Worm (Caenorhabditis elegans) whole organism, L4 larva: ENCODE measurements around the gene T24B8.4.

Source experiments
- D1046.2 ChIP-seq: fragments of 200-800 bp; sonication (Bioruptor generic); IDR thresholded peaks from 2 replicates; pipeline ENCODE4 v1.3.6; 2022; ENCODE audit warnings: missing genetic modification characterization, missing compliant biosample characterization
- F37D6.2 ChIP-seq: sonication (generic microtip); optimal IDR thresholded peaks from 2 replicates; lab custom pipeline; 2016; ENCODE audit warnings: mild to moderate bottlenecking, missing genetic modification characterization, missing compliant biosample characterization
- F44E2.7 ChIP-seq: fragments of 200-800 bp; sonication (Bioruptor generic); IDR thresholded peaks from 2 replicates; pipeline ENCODE4 v2.1.2; 2022; ENCODE audit warnings: missing genetic modification characterization, missing compliant biosample characterization
- F49E8.2 ChIP-seq: sonication (generic microtip); optimal IDR thresholded peaks from 2 replicates; lab custom pipeline; 2016; ENCODE audit warnings: missing compliant biosample characterization, mild to moderate bottlenecking, missing genetic modification characterization, borderline replicate concordance
- R02D3.7 ChIP-seq: fragments of 150-350 bp; sonication (generic microtip); optimal IDR thresholded peaks from 3 replicates; lab custom pipeline; 2014; ENCODE audit warnings: missing biosample characterization, missing genetic modification characterization
- T26A8.4 ChIP-seq: fragments of 200-800 bp; sonication (Bioruptor generic); IDR thresholded peaks from 2 replicates; pipeline ENCODE4 v1.3.6; 2022; ENCODE audit warnings: missing genetic modification characterization, missing compliant biosample characterization
- Y48G9A.11 ChIP-seq: fragments of 200-800 bp; sonication (Bioruptor generic); IDR thresholded peaks from 2 replicates; pipeline ENCODE4 v1.3.6; 2022; ENCODE audit warnings: missing genetic modification reagents, missing genetic modification characterization, missing compliant biosample characterization
- Y5F2A.4 ChIP-seq: fragments of 200-800 bp; sonication (Bioruptor generic); optimal IDR thresholded peaks from 2 replicates; lab custom pipeline; 2018; ENCODE audit warnings: mild to moderate bottlenecking, missing genetic modification characterization, missing compliant biosample characterization
- Y75B8A.6 ChIP-seq: fragments of 200-800 bp; sonication (Bioruptor generic); IDR thresholded peaks from 2 replicates; pipeline ENCODE4 v1.3.6; 2022; ENCODE audit warnings: missing genetic modification reagents, missing genetic modification characterization, missing compliant biosample characterization
- aha-1 ChIP-seq: fragments of 150-350 bp; peaks from one replicate; lab custom pipeline; 2014; ENCODE audit warnings: missing biosample characterization, missing genetic modification characterization
- arid-1 ChIP-seq: fragments of 200-800 bp; sonication (Bioruptor generic); conservative IDR thresholded peaks from 2 replicates; pipeline ENCODE4 v1.3.6; 2022; ENCODE audit warnings: missing genetic modification reagents, missing genetic modification characterization, missing compliant biosample characterization
- attf-4 ChIP-seq: sonication (generic microtip); optimal IDR thresholded peaks from 3 replicates; lab custom pipeline; 2017; ENCODE audit warnings: missing biosample characterization, missing genetic modification characterization
- ceh-20 ChIP-seq: fragments of 200-800 bp; sonication (Bioruptor generic); IDR thresholded peaks from 2 replicates; pipeline ENCODE4 v1.3.6; 2022; ENCODE audit warnings: missing genetic modification reagents, missing genetic modification characterization, missing compliant biosample characterization
- ceh-44 ChIP-seq: fragments of 200-800 bp; sonication (Bioruptor generic); IDR thresholded peaks from 2 replicates; pipeline ENCODE4 v1.3.6; 2022; ENCODE audit warnings: missing genetic modification reagents, missing genetic modification characterization, missing compliant biosample characterization
- cey-2 ChIP-seq: sonication (generic microtip); optimal IDR thresholded peaks from 3 replicates; lab custom pipeline; 2017; ENCODE audit warnings: missing genetic modification characterization, mild to moderate bottlenecking, missing compliant biosample characterization, antibody characterized with exemption, borderline replicate concordance; ENCODE audit not compliant: insufficient read depth
- daf-19 ChIP-seq: fragments of 200-800 bp; sonication (Bioruptor generic); conservative IDR thresholded peaks from 2 replicates; pipeline ENCODE4 v1.3.6; 2022; ENCODE audit warnings: missing genetic modification characterization, missing compliant biosample characterization
- dmd-6 ChIP-seq: fragments of 200-800 bp; sonication (Bioruptor generic); IDR thresholded peaks from 2 replicates; pipeline ENCODE4 v1.3.6; 2022; ENCODE audit warnings: missing genetic modification reagents, missing genetic modification characterization, missing compliant biosample characterization
- dmd-9 ChIP-seq: fragments of 200-800 bp; sonication (Bioruptor generic); IDR thresholded peaks from 2 replicates; pipeline ENCODE4 v1.3.6; 2022; ENCODE audit warnings: missing genetic modification reagents, missing genetic modification characterization, missing compliant biosample characterization
- dpl-1 ChIP-seq: fragments of 150-350 bp; optimal IDR thresholded peaks from 2 replicates; lab custom pipeline; 2014; ENCODE audit warnings: missing biosample characterization, missing genetic modification reagents, missing genetic modification characterization
- duxl-1 ChIP-seq: sonication (generic microtip); optimal IDR thresholded peaks from 2 replicates; lab custom pipeline; 2016; ENCODE audit warnings: mild to moderate bottlenecking, missing genetic modification characterization, moderate library complexity, missing compliant biosample characterization; ENCODE audit not compliant: poor library complexity
- egl-27 ChIP-seq: sonication (generic microtip); optimal IDR thresholded peaks from 3 replicates; lab custom pipeline; 2017; ENCODE audit warnings: missing biosample characterization, missing genetic modification reagents, missing genetic modification characterization
- egl-43 ChIP-seq: fragments of 200-800 bp; sonication (Bioruptor generic); IDR thresholded peaks from 2 replicates; pipeline ENCODE4 v1.3.6; 2022; ENCODE audit warnings: missing genetic modification reagents, missing genetic modification characterization, missing compliant biosample characterization
- fkh-10 ChIP-seq: fragments of 150-350 bp; optimal IDR thresholded peaks from 2 replicates; lab custom pipeline; 2014; ENCODE audit warnings: missing biosample characterization, missing genetic modification reagents, missing genetic modification characterization
- fos-1 ChIP-seq: fragments of 150-350 bp; optimal IDR thresholded peaks from 2 replicates; lab custom pipeline; 2014; ENCODE audit warnings: missing biosample characterization, missing genetic modification characterization
- gei-8 ChIP-seq: fragments of 200-800 bp; sonication (Bioruptor generic); optimal IDR thresholded peaks from 2 replicates; lab custom pipeline; 2018; ENCODE audit warnings: mild to moderate bottlenecking, missing genetic modification characterization, missing compliant biosample characterization
- hif-1 ChIP-seq, 2 experiments: sonication (generic microtip); optimal IDR thresholded peaks; 2 replicates each; lab custom pipeline; 2016 to 2017; ENCODE audit warnings: missing compliant biosample characterization in 2 of 2, missing genetic modification characterization in 2 of 2, missing genetic modification reagents in 2 of 2, missing genotype in 2 of 2, mild to moderate bottlenecking in 1 of 2
- hlh-11 ChIP-seq: fragments of 200-800 bp; sonication (Bioruptor generic); optimal IDR thresholded peaks from 2 replicates; lab custom pipeline; 2018; ENCODE audit warnings: mild to moderate bottlenecking, missing genetic modification characterization, missing compliant biosample characterization
- hlh-30 ChIP-seq: sonication (generic microtip); optimal IDR thresholded peaks from 2 replicates; lab custom pipeline; 2017; ENCODE audit warnings: antibody characterized with exemption, mild to moderate bottlenecking, missing genetic modification characterization, missing compliant biosample characterization; ENCODE audit not compliant: insufficient read depth
- jun-1 ChIP-seq: fragments of 150-350 bp; optimal IDR thresholded peaks from 2 replicates; lab custom pipeline; 2014; ENCODE audit warnings: missing biosample characterization, missing genetic modification reagents, missing genetic modification characterization
- lin-13 ChIP-seq: fragments of 150-350 bp; optimal IDR thresholded peaks from 2 replicates; lab custom pipeline; 2014; ENCODE audit warnings: missing biosample characterization, missing genetic modification reagents, missing genetic modification characterization
- lin-15B ChIP-seq: fragments of 150-350 bp; sonication (generic microtip); optimal IDR thresholded peaks from 3 replicates; lab custom pipeline; 2014; ENCODE audit warnings: missing biosample characterization, missing genetic modification characterization
- lin-29 ChIP-seq: fragments of 200-800 bp; sonication (Bioruptor generic); IDR thresholded peaks from 2 replicates; pipeline ENCODE4 v1.3.6; 2022; ENCODE audit warnings: missing genetic modification reagents, missing genetic modification characterization, missing compliant biosample characterization
- lsy-2 ChIP-seq, 2 experiments: fragments of 150-350 bp in 1 of 2; sonication (generic microtip) in 1 of 2; optimal IDR thresholded peaks; 2 replicates each; lab custom pipeline; 2014 to 2017; ENCODE audit warnings: missing biosample characterization in 2 of 2, missing genetic modification characterization in 2 of 2
- madf-5 ChIP-seq, 2 experiments: fragments of 200-800 bp; sonication (Bioruptor generic); IDR thresholded peaks; 2 replicates each; pipeline ENCODE4 v1.3.6; 2022; ENCODE audit warnings: missing compliant biosample characterization in 2 of 2, missing genetic modification characterization in 2 of 2
- madf-9 ChIP-seq: fragments of 200-800 bp; sonication (Bioruptor generic); conservative IDR thresholded peaks from 2 replicates; pipeline ENCODE4 v1.3.6; 2022; ENCODE audit warnings: missing genetic modification reagents, missing genetic modification characterization, missing compliant biosample characterization
- mdl-1 ChIP-seq, 2 experiments: fragments of 150-350 bp in 1 of 2; sonication (generic microtip) in 1 of 2; optimal IDR thresholded peaks; 2 replicates each; lab custom pipeline; 2014 to 2017; ENCODE audit warnings: missing biosample characterization in 2 of 2, missing genetic modification characterization in 2 of 2
- mxl-2 ChIP-seq: fragments of 200-800 bp; sonication (Bioruptor generic); conservative IDR thresholded peaks from 2 replicates; pipeline ENCODE4 v1.3.6; 2022; ENCODE audit warnings: missing genetic modification reagents, missing genetic modification characterization, missing compliant biosample characterization
- nhr-11 ChIP-seq: fragments of 150-350 bp; optimal IDR thresholded peaks from 2 replicates; lab custom pipeline; 2014; ENCODE audit warnings: missing biosample characterization, missing genetic modification characterization
- nhr-41 ChIP-seq: fragments of 200-800 bp; sonication (Bioruptor generic); IDR thresholded peaks from 2 replicates; pipeline ENCODE4 v1.3.6; 2022; ENCODE audit warnings: missing genetic modification reagents, missing genetic modification characterization, missing compliant biosample characterization
- nhr-48 ChIP-seq: sonication (generic microtip); optimal IDR thresholded peaks from 2 replicates; lab custom pipeline; 2016; ENCODE audit warnings: mild to moderate bottlenecking, missing genetic modification characterization, missing compliant biosample characterization
- nhr-6 ChIP-seq: fragments of 150-350 bp; optimal IDR thresholded peaks from 2 replicates; lab custom pipeline; 2014; ENCODE audit warnings: missing biosample characterization, missing genetic modification characterization
- nhr-77 ChIP-seq: fragments of 150-350 bp; optimal IDR thresholded peaks from 2 replicates; lab custom pipeline; 2014; ENCODE audit warnings: missing biosample characterization, missing genetic modification characterization
- php-3 ChIP-seq: fragments of 200-800 bp; sonication (Bioruptor generic); IDR thresholded peaks from 2 replicates; pipeline ENCODE4 v1.3.6; 2022; ENCODE audit warnings: missing genetic modification reagents, missing genetic modification characterization, missing compliant biosample characterization
- rbr-2 ChIP-seq: sonication (generic microtip); optimal IDR thresholded peaks from 2 replicates; lab custom pipeline; 2016; ENCODE audit warnings: missing genotype, missing genetic modification characterization, missing compliant biosample characterization
- saeg-2 ChIP-seq: fragments of 200-800 bp; sonication (Bioruptor generic); IDR thresholded peaks from 2 replicates; pipeline ENCODE4 v1.3.6; 2022; ENCODE audit warnings: missing genetic modification reagents, missing genetic modification characterization, missing compliant biosample characterization
- unc-62 ChIP-seq, 3 experiments: fragments of 150-350 bp in 1 of 3; sonication (generic microtip); optimal IDR thresholded peaks in 2 of 3; peaks in 1 of 3; 1 replicate in 1 of 3; 2 replicates in 2 of 3; lab custom pipeline; 2014 to 2017; ENCODE audit warnings: missing biosample characterization in 3 of 3, missing genetic modification characterization in 3 of 3, missing genetic modification reagents in 3 of 3, missing genotype in 1 of 3
- zag-1 ChIP-seq: fragments of 150-350 bp; optimal IDR thresholded peaks from 2 replicates; lab custom pipeline; 2014; ENCODE audit warnings: missing biosample characterization, missing genetic modification characterization
- zfp-3 ChIP-seq: fragments of 200-800 bp; sonication (Bioruptor generic); conservative IDR thresholded peaks from 2 replicates; pipeline ENCODE4 v1.3.6; 2022; ENCODE audit warnings: missing genetic modification reagents, missing genetic modification characterization, missing compliant biosample characterization
- zip-11 ChIP-seq: fragments of 200-800 bp; sonication (Bioruptor generic); IDR thresholded peaks from 2 replicates; pipeline ENCODE4 v1.3.6; 2022; ENCODE audit warnings: missing genetic modification characterization, missing compliant biosample characterization
- zip-2 ChIP-seq: fragments of 150-350 bp; optimal IDR thresholded peaks from 2 replicates; lab custom pipeline; 2014; ENCODE audit warnings: missing biosample characterization, missing genetic modification characterization

Gene T24B8.4

ce11 chrII:9054604-9055003 is 16.0 kb downstream of the T24B8.4 start, which contains the start of gene chmp-7 (continued):
- no peak for TF ChIP-seq Y75B8A.6 (GFP tag; lab: Robert Waterston, UW)
- no peak for TF ChIP-seq mxl-2 (GFP tag; lab: Robert Waterston, UW)
- TF ChIP-seq hlh-30 (tag; lab: Kevin White, UChicago), result peak; percentile 77
- peak; percentile 40; the same call in 1 of the 2 replicates for TF ChIP-seq Y48G9A.11 (GFP tag; lab: Robert Waterston, UW)
- TF ChIP-seq daf-19 (GFP tag; lab: Robert Waterston, UW), result no peak
- no peak for TF ChIP-seq saeg-2 (GFP tag; lab: Robert Waterston, UW)
- TF ChIP-seq rbr-2 (tag; lab: Kevin White, UChicago), result peak; percentile 74
- TF ChIP-seq F44E2.7, result no peak
- peak; percentile 92 for TF ChIP-seq nhr-77 (tag; lab: Kevin White, UChicago)
- no peak for TF ChIP-seq zfp-3 (GFP tag; lab: Robert Waterston, UW)
- TF ChIP-seq R02D3.7, result no peak
- peak; percentile 62 to 91 for TF ChIP-seq lsy-2 (tag; optimal IDR thresholded peaks at IDR 0.05; lab: Kevin White, UChicago)
- peak; percentile 76 for TF ChIP-seq nhr-11
- no peak for TF ChIP-seq php-3 (GFP tag; lab: Robert Waterston, UW)
- peak; percentile 90 for TF ChIP-seq dpl-1
- peak; percentile 64 for TF ChIP-seq dmd-6 (GFP tag; lab: Robert Waterston, UW)
- TF ChIP-seq duxl-1 (tag; lab: Kevin White, UChicago), result peak; percentile 68
- TF ChIP-seq hlh-11 (tag; lab: Kevin White, UChicago), result peak; percentile 74
- peak; percentile 51 for TF ChIP-seq jun-1 (tag; lab: Kevin White, UChicago)
- TF ChIP-seq nhr-48, result peak; percentile 2
- no peak for TF ChIP-seq fos-1
- TF ChIP-seq gei-8 (GFP tag; lab: Kevin White, UChicago), result no peak
- TF ChIP-seq nhr-41, result no peak
- TF ChIP-seq dmd-9 (GFP tag; lab: Robert Waterston, UW), result no peak
- peak; percentile 80 for TF ChIP-seq nhr-6
- no peak for TF ChIP-seq attf-4 (tag; lab: Kevin White, UChicago)
- peak in 1 of 2 experiments; percentile 53 for TF ChIP-seq hif-1 (tag; optimal IDR thresholded peaks at IDR 0.05; lab: Kevin White, UChicago)
- no peak for TF ChIP-seq lin-29
- TF ChIP-seq cey-2 (tag; lab: Kevin White, UChicago), result no peak
- no peak for TF ChIP-seq madf-5 (GFP tag; IDR thresholded peaks at IDR 0.05; lab: Robert Waterston, UW)
- TF ChIP-seq F37D6.2, result peak; percentile 46
- TF ChIP-seq unc-62 (GFP tag; optimal IDR thresholded peaks at IDR 0.05 in 1 of 2; lab: Kevin White, UChicago), result no peak
- TF ChIP-seq unc-62 (tag; optimal IDR thresholded peaks at IDR 0.05; lab: Kevin White, UChicago), result no peak
- TF ChIP-seq madf-9 (GFP tag; lab: Robert Waterston, UW), result no peak
- TF ChIP-seq Y5F2A.4, result no peak
- TF ChIP-seq aha-1, result peak; percentile 93
- TF ChIP-seq lin-15B (tag; lab: Kevin White, UChicago), result peak; percentile 44
- peak; percentile 65; the same call in 1 of the 2 replicates for TF ChIP-seq ceh-20
- no peak for TF ChIP-seq zip-11
- TF ChIP-seq mdl-1 (tag; optimal IDR thresholded peaks at IDR 0.05; lab: Kevin White, UChicago), result no peak
- TF ChIP-seq zag-1 (tag; lab: Kevin White, UChicago), result no peak
- peak; percentile 84 for TF ChIP-seq lin-13 (GFP tag; lab: Kevin White, UChicago)
- peak; percentile 72 for TF ChIP-seq T26A8.4 (GFP tag; lab: Robert Waterston, UW)
- TF ChIP-seq egl-27 (tag; lab: Kevin White, UChicago), result no peak
- TF ChIP-seq egl-43 (GFP tag; lab: Robert Waterston, UW), result no peak
- TF ChIP-seq fkh-10 (GFP tag; lab: Kevin White, UChicago), result peak; percentile 76
- 0 out of 2 replicates have a peak, but pooled peaks have one; percentile 31 for TF ChIP-seq arid-1 (GFP tag; lab: Robert Waterston, UW)
- TF ChIP-seq D1046.2, result no peak
- no peak for TF ChIP-seq F49E8.2 (tag; lab: Kevin White, UChicago)
- peak; percentile 2 for TF ChIP-seq zip-2 (tag; lab: Kevin White, UChicago)
- 0 out of 2 replicates have a peak, but pooled peaks have one; percentile 30 for TF ChIP-seq ceh-44 (GFP tag; lab: Robert Waterston, UW)
